Worm (Caenorhabditis elegans) whole organism, early embryonic: ENCODE data around the gene C24H11.1.

ENCODE experiments used
- B0310.2 ChIP-seq: sonication (generic microtip); optimal IDR thresholded peaks from 2 replicates; lab custom pipeline; 2016; ENCODE audit warnings: mild to moderate bottlenecking, missing genetic modification characterization, missing compliant biosample characterization
- aly-1 ChIP-seq: sonication (generic microtip); optimal IDR thresholded peaks from 2 replicates; lab custom pipeline; 2016; ENCODE audit warnings: missing genetic modification characterization, missing compliant biosample characterization
- ama-1 ChIP-seq: fragments of 150-350 bp; optimal IDR thresholded peaks from 2 replicates; lab custom pipeline; 2014
- flt-1 ChIP-seq: fragments of 200-800 bp; sonication (Bioruptor generic); IDR thresholded peaks from 2 replicates; pipeline ENCODE4 v1.3.6; 2022; ENCODE audit warnings: missing genetic modification characterization, missing compliant biosample characterization
- hmbx-1 ChIP-seq: sonication (generic microtip); optimal IDR thresholded peaks from 2 replicates; lab custom pipeline; 2016; ENCODE audit warnings: mild to moderate bottlenecking, missing genetic modification characterization, missing compliant biosample characterization
- hnd-1 ChIP-seq: sonication (generic microtip); optimal IDR thresholded peaks from 2 replicates; lab custom pipeline; 2016; ENCODE audit warnings: missing genetic modification characterization, missing compliant biosample characterization
- pes-1 ChIP-seq: fragments of 200-800 bp; sonication (Bioruptor generic); IDR thresholded peaks from 2 replicates; pipeline ENCODE4 v1.3.6; 2022; ENCODE audit warnings: missing genetic modification reagents, missing genetic modification characterization, missing compliant biosample characterization
- sea-1 ChIP-seq: fragments of 200-800 bp; sonication (Bioruptor generic); conservative IDR thresholded peaks from 2 replicates; pipeline ENCODE4 v1.3.6; 2022; ENCODE audit warnings: missing genetic modification characterization, missing compliant biosample characterization

- no peak for TF ChIP-seq hmbx-1
- no peak for TF ChIP-seq ama-1 (lab: Kevin White, UChicago)
- TF ChIP-seq hnd-1 (tag; lab: Kevin White, UChicago) = no peak
- no peak for TF ChIP-seq aly-1 (tag; lab: Kevin White, UChicago)
- TF ChIP-seq B0310.2 (tag; lab: Kevin White, UChicago) = no peak
- no peak for TF ChIP-seq pes-1
- no peak for TF ChIP-seq sea-1
- no peak for TF ChIP-seq flt-1 (GFP tag; lab: Robert Waterston, UW)
These were observed 26.8 kb upstream of the C24H11.1 start for ce11 chrIII:11760634-11761033.
